Worm (Caenorhabditis elegans) whole organism, L3 larva: Measurements from ENCODE around the gene grd-14.
A peak's percentile ranks its signal among the peaks of the same experiment; 100 is the strongest.

Experiments
- ZK546.5 ChIP-seq: sonication (generic microtip); optimal IDR thresholded peaks from 2 replicates; lab custom pipeline; 2017; ENCODE audit warnings: missing biosample characterization, missing genetic modification characterization
- aly-2 ChIP-seq: fragments of 150-350 bp; optimal IDR thresholded peaks from 2 replicates; lab custom pipeline; 2014; ENCODE audit warnings: missing biosample characterization, missing genetic modification characterization
- ama-1 ChIP-seq: fragments of 150-350 bp; optimal IDR thresholded peaks from 2 replicates; lab custom pipeline; 2018
- ceh-16 ChIP-seq: sonication (generic microtip); optimal IDR thresholded peaks from 2 replicates; lab custom pipeline; 2017; ENCODE audit warnings: missing biosample characterization, missing genetic modification characterization
- ceh-82 ChIP-seq: fragments of 150-350 bp; optimal IDR thresholded peaks from 2 replicates; lab custom pipeline; 2014; ENCODE audit warnings: missing biosample characterization, missing genetic modification characterization
- egl-27 ChIP-seq: sonication (generic microtip); optimal IDR thresholded peaks from 4 replicates; lab custom pipeline; 2017; ENCODE audit warnings: missing biosample characterization, missing genetic modification reagents, missing genetic modification characterization
- egl-5 ChIP-seq: fragments of 150-350 bp; optimal IDR thresholded peaks from 2 replicates; lab custom pipeline; 2017; ENCODE audit warnings: missing biosample characterization, missing genetic modification reagents, missing genetic modification characterization, inconsistent platforms
- elt-1 ChIP-seq: fragments of 150-350 bp; optimal IDR thresholded peaks from 2 replicates; lab custom pipeline; 2014; ENCODE audit warnings: missing biosample characterization, missing genetic modification characterization
- elt-2 ChIP-seq: sonication (generic microtip); optimal IDR thresholded peaks from 2 replicates; lab custom pipeline; 2016; ENCODE audit warnings: missing genetic modification reagents, mild to moderate bottlenecking, missing genetic modification characterization, missing compliant biosample characterization
- elt-3 ChIP-seq, 3 experiments: fragments of 150-350 bp in 1 of 3; sonication (generic microtip) in 2 of 3; optimal IDR thresholded peaks; 2 replicates in 2 of 3; 4 replicates in 1 of 3; lab custom pipeline; 2014 to 2017; ENCODE audit warnings: missing biosample characterization in 3 of 3, missing genetic modification characterization in 3 of 3
- eor-1 ChIP-seq, 2 experiments: fragments of 150-350 bp; optimal IDR thresholded peaks; 2 replicates each; lab custom pipeline; 2014 to 2018; ENCODE audit warnings: missing biosample characterization in 2 of 2, missing genetic modification characterization in 2 of 2
- fkh-10 ChIP-seq: sonication (generic microtip); optimal IDR thresholded peaks from 2 replicates; lab custom pipeline; 2017; ENCODE audit warnings: missing biosample characterization, missing genetic modification reagents, missing genetic modification characterization
- fos-1 ChIP-seq: fragments of 150-350 bp; optimal IDR thresholded peaks from 2 replicates; lab custom pipeline; 2014; ENCODE audit warnings: missing biosample characterization, missing genetic modification characterization
- jun-1 ChIP-seq: fragments of 150-350 bp; optimal IDR thresholded peaks from 2 replicates; lab custom pipeline; 2014; ENCODE audit warnings: missing biosample characterization, missing genetic modification reagents, missing genetic modification characterization
- lin-39 ChIP-seq: fragments of 150-350 bp; optimal IDR thresholded peaks from 2 replicates; lab custom pipeline; 2018; ENCODE audit warnings: missing biosample characterization, missing genetic modification reagents, missing genetic modification characterization
- mdl-1 ChIP-seq: fragments of 150-350 bp; optimal IDR thresholded peaks from 2 replicates; lab custom pipeline; 2014; ENCODE audit warnings: missing biosample characterization, missing genetic modification characterization
- nfya-1 ChIP-seq: sonication (generic microtip); optimal IDR thresholded peaks from 2 replicates; lab custom pipeline; 2017; ENCODE audit warnings: missing genetic modification characterization, mild to moderate bottlenecking, missing compliant biosample characterization, antibody characterized with exemption, moderate library complexity; ENCODE audit not compliant: insufficient read depth
- nhr-11 ChIP-seq: fragments of 150-350 bp; optimal IDR thresholded peaks from 2 replicates; lab custom pipeline; 2014; ENCODE audit warnings: missing biosample characterization, missing genetic modification characterization
- nhr-12 ChIP-seq: fragments of 150-350 bp; optimal IDR thresholded peaks from 2 replicates; lab custom pipeline; 2014; ENCODE audit warnings: missing biosample characterization, missing genetic modification characterization
- nhr-23 ChIP-seq: fragments of 150-350 bp; optimal IDR thresholded peaks from 2 replicates; lab custom pipeline; 2014; ENCODE audit warnings: missing biosample characterization, missing genetic modification reagents, missing genetic modification characterization
- nhr-237 ChIP-seq: fragments of 150-350 bp; optimal IDR thresholded peaks from 2 replicates; lab custom pipeline; 2014; ENCODE audit warnings: missing biosample characterization, missing genetic modification characterization
- nhr-25 ChIP-seq: sonication (generic microtip); optimal IDR thresholded peaks from 2 replicates; lab custom pipeline; 2017; ENCODE audit warnings: missing biosample characterization, missing genetic modification characterization
- nhr-28 ChIP-seq: fragments of 150-350 bp; optimal IDR thresholded peaks from 2 replicates; lab custom pipeline; 2014; ENCODE audit warnings: missing biosample characterization, missing genetic modification characterization
- nhr-43 ChIP-seq: sonication (generic microtip); optimal IDR thresholded peaks from 2 replicates; lab custom pipeline; 2016; ENCODE audit warnings: mild to moderate bottlenecking, missing genetic modification characterization, missing compliant biosample characterization; ENCODE audit not compliant: poor library complexity, severe bottlenecking
- nhr-76 ChIP-seq: fragments of 150-350 bp; sonication (generic microtip); optimal IDR thresholded peaks from 5 replicates; lab custom pipeline; 2014; ENCODE audit warnings: missing biosample characterization, missing genetic modification characterization
- nhr-77 ChIP-seq: fragments of 150-350 bp; optimal IDR thresholded peaks from 2 replicates; lab custom pipeline; 2014; ENCODE audit warnings: missing biosample characterization, missing genetic modification characterization
- pha-4 ChIP-seq: fragments of 150-350 bp; optimal IDR thresholded peaks from 2 replicates; lab custom pipeline; 2014; ENCODE audit warnings: missing biosample characterization, missing genetic modification reagents, missing genetic modification characterization
- snpc-4 ChIP-seq: fragments of 150-350 bp; optimal IDR thresholded peaks from 2 replicates; lab custom pipeline; 2014; ENCODE audit warnings: missing biosample characterization, missing genetic modification characterization
- tbx-2 ChIP-seq: sonication (generic microtip); optimal IDR thresholded peaks from 2 replicates; lab custom pipeline; 2016; ENCODE audit warnings: mild to moderate bottlenecking, missing genetic modification characterization, missing compliant biosample characterization
- unc-39 ChIP-seq: sonication (generic microtip); optimal IDR thresholded peaks from 4 replicates; lab custom pipeline; 2017; ENCODE audit warnings: missing biosample characterization, missing genetic modification characterization
- unc-62 ChIP-seq: fragments of 150-350 bp; sonication (generic microtip); optimal IDR thresholded peaks from 4 replicates; lab custom pipeline; 2014; ENCODE audit warnings: missing biosample characterization, missing genetic modification reagents, missing genetic modification characterization
- zag-1 ChIP-seq: fragments of 150-350 bp; optimal IDR thresholded peaks from 2 replicates; lab custom pipeline; 2014; ENCODE audit warnings: missing biosample characterization, missing genetic modification characterization
- ztf-11 ChIP-seq: fragments of 150-350 bp; optimal IDR thresholded peaks from 2 replicates; lab custom pipeline; 2014; ENCODE audit warnings: missing biosample characterization, missing genetic modification characterization

Gene grd-14

DNA sequence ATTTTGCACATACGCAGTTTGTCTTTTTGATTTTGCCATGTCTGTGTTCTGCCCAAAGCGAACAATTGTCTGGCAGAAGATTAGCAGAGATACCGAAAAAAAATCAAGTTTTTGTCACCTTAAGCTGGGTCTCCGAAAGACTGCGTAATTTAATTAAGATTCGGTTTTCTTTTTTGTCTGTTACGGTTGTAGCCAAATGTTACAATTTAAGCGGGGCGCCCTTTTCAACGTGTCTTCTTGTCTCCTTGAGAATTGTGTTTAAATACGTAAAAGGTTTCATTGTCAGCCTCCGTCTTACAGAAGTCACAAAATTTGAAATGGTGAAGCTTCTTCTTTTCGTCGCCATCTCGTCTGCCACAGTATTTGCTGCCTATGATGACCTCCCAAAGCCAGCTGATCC lies at the start of gene grd-14:
Gene grd-14, plus strand, starts transcription at position 301 of the 400 bp plus-strand sequence.
- no peak for TF ChIP-seq nhr-28 (tag; lab: Kevin White, UChicago)
- TF ChIP-seq elt-2 (tag; lab: Kevin White, UChicago) = no peak
- peak; percentile 60 for TF ChIP-seq nhr-25 (tag; lab: Kevin White, UChicago)
- no peak for TF ChIP-seq ceh-82
- TF ChIP-seq egl-5 (tag; lab: Kevin White, UChicago) = no peak
- no peak for TF ChIP-seq aly-2 (tag; lab: Kevin White, UChicago)

ce11 chrX:8455590-8456166 lies 44.1 kb upstream of the grd-14 start, which contains the start of gene dpy-6:
Gene dpy-6 (minus strand): TSS chrX:8455640.
- no peak for TF ChIP-seq nhr-11 (tag; lab: Kevin White, UChicago)
- TF ChIP-seq fkh-10 (GFP tag; lab: Kevin White, UChicago) = no peak
- TF ChIP-seq jun-1 (tag; lab: Kevin White, UChicago) = no peak
- TF ChIP-seq nhr-23 (tag; lab: Kevin White, UChicago) = peak; percentile 36
- TF ChIP-seq elt-3 (tag; optimal IDR thresholded peaks at IDR 0.05; lab: Kevin White, UChicago) = peak in 1 of 3 experiments; percentile 65
- TF ChIP-seq nfya-1 (tag; lab: Kevin White, UChicago) = no peak
- TF ChIP-seq ZK546.5 (tag; lab: Kevin White, UChicago) = no peak
- no peak for TF ChIP-seq aly-2 (tag; lab: Kevin White, UChicago)

DNA sequence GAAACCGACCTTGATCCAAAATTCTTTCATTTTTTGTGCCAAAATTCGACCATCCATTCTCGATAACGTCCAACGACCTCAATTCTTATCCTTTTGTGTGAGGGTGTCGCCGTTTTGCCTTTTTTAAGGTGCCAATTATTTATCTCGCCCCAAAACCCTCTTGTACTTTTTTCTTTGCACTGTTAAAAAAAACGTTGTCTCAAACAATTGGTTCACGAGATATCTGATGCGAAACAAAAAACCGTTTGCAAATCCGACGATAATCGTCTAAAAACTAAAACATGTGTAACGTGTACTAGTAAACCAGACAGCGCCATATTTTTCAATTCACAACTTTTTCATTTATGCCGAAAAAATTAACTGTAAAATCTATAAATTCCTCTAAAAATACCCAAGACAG lies 42.5 kb upstream of the grd-14 start, which contains the start of gene F16F9.3:
Gene F16F9.3, plus strand, starts transcription at position 301 of the 400 bp plus-strand sequence.
- TF ChIP-seq aly-2 (tag; lab: Kevin White, UChicago) (no peak), egl-5 (tag; lab: Kevin White, UChicago) (no peak), ZK546.5 (tag; lab: Kevin White, UChicago) (no peak), nhr-11 (tag; lab: Kevin White, UChicago) (no peak), unc-62 (GFP tag; lab: Kevin White, UChicago) (no peak), elt-3 (tag; optimal IDR thresholded peaks at IDR 0.05; lab: Kevin White, UChicago) (no peak)

DNA sequence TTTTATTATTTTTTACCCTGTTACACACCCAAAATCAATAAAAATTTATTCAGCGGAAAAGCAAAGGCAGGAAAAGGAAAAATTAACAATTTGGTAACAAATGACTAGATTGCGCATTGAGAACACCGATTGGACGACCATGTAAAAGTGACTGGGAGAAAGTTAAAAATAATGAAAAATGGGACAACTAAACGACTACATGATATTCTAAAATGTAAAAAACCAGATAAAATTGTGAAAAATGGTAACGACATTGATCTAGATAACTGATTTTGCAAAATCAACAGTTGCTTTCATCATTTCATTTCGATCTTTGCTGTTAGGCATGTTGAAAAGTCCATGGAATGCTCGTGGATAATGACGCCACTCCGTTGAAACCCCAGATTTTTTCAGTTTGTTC lies 40.0 kb upstream of the grd-14 start:
- TF ChIP-seq snpc-4 (tag; lab: Kevin White, UChicago) = no peak
- TF ChIP-seq nhr-28 (tag; lab: Kevin White, UChicago) = no peak
- no peak for TF ChIP-seq nhr-76 (tag; lab: Kevin White, UChicago)
- no peak for TF ChIP-seq nhr-77 (tag; lab: Kevin White, UChicago)
- no peak for TF ChIP-seq mdl-1
- no peak for TF ChIP-seq pha-4 (tag; lab: Kevin White, UChicago)
- no peak for TF ChIP-seq ztf-11 (tag; lab: Kevin White, UChicago)
- TF ChIP-seq, all 47 proteins: peak for 0

ce11 chrX:8460958-8461357 lies 38.9 kb upstream of the grd-14 start:
- TF ChIP-seq ZK546.5 (tag; lab: Kevin White, UChicago) (no peak), zag-1 (tag; lab: Kevin White, UChicago) (no peak), eor-1 (tag; optimal IDR thresholded peaks at IDR 0.05; lab: Kevin White, UChicago) (no peak), nhr-11 (tag; lab: Kevin White, UChicago) (no peak), egl-27 (tag; lab: Kevin White, UChicago) (no peak), nhr-12 (tag; lab: Kevin White, UChicago) (no peak), elt-1 (tag; lab: Kevin White, UChicago) (no peak), fos-1 (tag; lab: Kevin White, UChicago) (no peak), pha-4 (tag; lab: Kevin White, UChicago) (no peak), tbx-2 (tag; lab: Kevin White, UChicago) (no peak), unc-62 (GFP tag; lab: Kevin White, UChicago) (no peak), nhr-237 (tag; lab: Kevin White, UChicago) (no peak), ama-1 (no peak), ceh-16 (tag; lab: Kevin White, UChicago) (no peak), nhr-43 (tag; lab: Kevin White, UChicago) (no peak), lin-39 (tag; lab: Kevin White, UChicago) (no peak), unc-39 (tag; lab: Kevin White, UChicago) (no peak)
